Worm (Caenorhabditis elegans) whole organism, L3 larva: Measurements from ENCODE around the gene M03A1.8.
A peak's percentile ranks its signal among the peaks of the same experiment; 100 is the strongest.

Experiments
- R02D3.7 ChIP-seq: fragments of 150-350 bp; optimal IDR thresholded peaks from 2 replicates; lab custom pipeline; 2014; ENCODE audit warnings: missing biosample characterization, missing genetic modification characterization
- ZK546.5 ChIP-seq: sonication (generic microtip); optimal IDR thresholded peaks from 2 replicates; lab custom pipeline; 2017; ENCODE audit warnings: missing biosample characterization, missing genetic modification characterization
- ama-1 ChIP-seq: fragments of 150-350 bp; optimal IDR thresholded peaks from 2 replicates; lab custom pipeline; 2018
- ceh-16 ChIP-seq: sonication (generic microtip); optimal IDR thresholded peaks from 2 replicates; lab custom pipeline; 2017; ENCODE audit warnings: missing biosample characterization, missing genetic modification characterization
- ceh-28 ChIP-seq: fragments of 150-350 bp; optimal IDR thresholded peaks from 2 replicates; lab custom pipeline; 2014; ENCODE audit warnings: missing biosample characterization, missing genetic modification reagents, missing genetic modification characterization
- ceh-82 ChIP-seq: fragments of 150-350 bp; optimal IDR thresholded peaks from 2 replicates; lab custom pipeline; 2014; ENCODE audit warnings: missing biosample characterization, missing genetic modification characterization
- elt-1 ChIP-seq: fragments of 150-350 bp; optimal IDR thresholded peaks from 2 replicates; lab custom pipeline; 2014; ENCODE audit warnings: missing biosample characterization, missing genetic modification characterization
- elt-2 ChIP-seq: sonication (generic microtip); optimal IDR thresholded peaks from 2 replicates; lab custom pipeline; 2016; ENCODE audit warnings: missing genetic modification reagents, mild to moderate bottlenecking, missing genetic modification characterization, missing compliant biosample characterization
- elt-3 ChIP-seq, 3 experiments: fragments of 150-350 bp in 1 of 3; sonication (generic microtip) in 2 of 3; optimal IDR thresholded peaks; 2 replicates in 2 of 3; 4 replicates in 1 of 3; lab custom pipeline; 2014 to 2017; ENCODE audit warnings: missing biosample characterization in 3 of 3, missing genetic modification characterization in 3 of 3
- eor-1 ChIP-seq, 2 experiments: fragments of 150-350 bp; optimal IDR thresholded peaks; 2 replicates each; lab custom pipeline; 2014 to 2018; ENCODE audit warnings: missing biosample characterization in 2 of 2, missing genetic modification characterization in 2 of 2
- fkh-10 ChIP-seq: sonication (generic microtip); optimal IDR thresholded peaks from 2 replicates; lab custom pipeline; 2017; ENCODE audit warnings: missing biosample characterization, missing genetic modification reagents, missing genetic modification characterization
- fkh-2 ChIP-seq: fragments of 150-350 bp; optimal IDR thresholded peaks from 2 replicates; lab custom pipeline; 2014; ENCODE audit warnings: missing biosample characterization, missing genetic modification reagents, missing genetic modification characterization
- fos-1 ChIP-seq: fragments of 150-350 bp; optimal IDR thresholded peaks from 2 replicates; lab custom pipeline; 2014; ENCODE audit warnings: missing biosample characterization, missing genetic modification characterization
- hmg-11 ChIP-seq: sonication (generic microtip); optimal IDR thresholded peaks from 2 replicates; lab custom pipeline; 2016; ENCODE audit warnings: missing genetic modification characterization, missing compliant biosample characterization
- jun-1 ChIP-seq: fragments of 150-350 bp; optimal IDR thresholded peaks from 2 replicates; lab custom pipeline; 2014; ENCODE audit warnings: missing biosample characterization, missing genetic modification reagents, missing genetic modification characterization
- lin-15B ChIP-seq: fragments of 150-350 bp; optimal IDR thresholded peaks from 2 replicates; lab custom pipeline; 2014; ENCODE audit warnings: missing biosample characterization, missing genetic modification characterization
- lsy-12 ChIP-seq: sonication (generic microtip); optimal IDR thresholded peaks from 2 replicates; lab custom pipeline; 2016; ENCODE audit warnings: mild to moderate bottlenecking, missing genetic modification characterization, missing compliant biosample characterization
- mdl-1 ChIP-seq: fragments of 150-350 bp; optimal IDR thresholded peaks from 2 replicates; lab custom pipeline; 2014; ENCODE audit warnings: missing biosample characterization, missing genetic modification characterization
- mml-1 ChIP-seq: fragments of 150-350 bp; sonication (generic microtip); optimal IDR thresholded peaks from 3 replicates; lab custom pipeline; 2014; ENCODE audit warnings: missing biosample characterization, missing genetic modification characterization
- nhr-11 ChIP-seq: fragments of 150-350 bp; optimal IDR thresholded peaks from 2 replicates; lab custom pipeline; 2014; ENCODE audit warnings: missing biosample characterization, missing genetic modification characterization
- nhr-23 ChIP-seq: fragments of 150-350 bp; optimal IDR thresholded peaks from 2 replicates; lab custom pipeline; 2014; ENCODE audit warnings: missing biosample characterization, missing genetic modification reagents, missing genetic modification characterization
- nhr-237 ChIP-seq: fragments of 150-350 bp; optimal IDR thresholded peaks from 2 replicates; lab custom pipeline; 2014; ENCODE audit warnings: missing biosample characterization, missing genetic modification characterization
- nhr-25 ChIP-seq: sonication (generic microtip); optimal IDR thresholded peaks from 2 replicates; lab custom pipeline; 2017; ENCODE audit warnings: missing biosample characterization, missing genetic modification characterization
- nhr-28 ChIP-seq: fragments of 150-350 bp; optimal IDR thresholded peaks from 2 replicates; lab custom pipeline; 2014; ENCODE audit warnings: missing biosample characterization, missing genetic modification characterization
- nhr-43 ChIP-seq: sonication (generic microtip); optimal IDR thresholded peaks from 2 replicates; lab custom pipeline; 2016; ENCODE audit warnings: mild to moderate bottlenecking, missing genetic modification characterization, missing compliant biosample characterization; ENCODE audit not compliant: poor library complexity, severe bottlenecking
- nhr-67 ChIP-seq: fragments of 150-350 bp; optimal IDR thresholded peaks from 2 replicates; lab custom pipeline; 2014; ENCODE audit warnings: missing biosample characterization, missing genetic modification characterization
- nhr-76 ChIP-seq: fragments of 150-350 bp; sonication (generic microtip); optimal IDR thresholded peaks from 5 replicates; lab custom pipeline; 2014; ENCODE audit warnings: missing biosample characterization, missing genetic modification characterization
- nhr-77 ChIP-seq: fragments of 150-350 bp; optimal IDR thresholded peaks from 2 replicates; lab custom pipeline; 2014; ENCODE audit warnings: missing biosample characterization, missing genetic modification characterization
- pha-4 ChIP-seq: fragments of 150-350 bp; optimal IDR thresholded peaks from 2 replicates; lab custom pipeline; 2014; ENCODE audit warnings: missing biosample characterization, missing genetic modification reagents, missing genetic modification characterization
- pqm-1 ChIP-seq: fragments of 150-350 bp; optimal IDR thresholded peaks from 2 replicates; lab custom pipeline; 2017; ENCODE audit warnings: missing biosample characterization, missing genetic modification characterization, inconsistent platforms
- sea-2 ChIP-seq: fragments of 150-350 bp; sonication (generic microtip); optimal IDR thresholded peaks from 4 replicates; lab custom pipeline; 2014; ENCODE audit warnings: missing biosample characterization, missing genetic modification reagents, missing genetic modification characterization
- skn-1 ChIP-seq: fragments of 150-350 bp; optimal IDR thresholded peaks from 2 replicates; lab custom pipeline; 2014; ENCODE audit warnings: missing biosample characterization, missing genetic modification characterization
- snpc-4 ChIP-seq: fragments of 150-350 bp; optimal IDR thresholded peaks from 2 replicates; lab custom pipeline; 2014; ENCODE audit warnings: missing biosample characterization, missing genetic modification characterization
- tbx-2 ChIP-seq: sonication (generic microtip); optimal IDR thresholded peaks from 2 replicates; lab custom pipeline; 2016; ENCODE audit warnings: mild to moderate bottlenecking, missing genetic modification characterization, missing compliant biosample characterization
- unc-39 ChIP-seq: sonication (generic microtip); optimal IDR thresholded peaks from 4 replicates; lab custom pipeline; 2017; ENCODE audit warnings: missing biosample characterization, missing genetic modification characterization
- unc-62 ChIP-seq: fragments of 150-350 bp; sonication (generic microtip); optimal IDR thresholded peaks from 4 replicates; lab custom pipeline; 2014; ENCODE audit warnings: missing biosample characterization, missing genetic modification reagents, missing genetic modification characterization
- zag-1 ChIP-seq: fragments of 150-350 bp; optimal IDR thresholded peaks from 2 replicates; lab custom pipeline; 2014; ENCODE audit warnings: missing biosample characterization, missing genetic modification characterization
- ztf-11 ChIP-seq: fragments of 150-350 bp; optimal IDR thresholded peaks from 2 replicates; lab custom pipeline; 2014; ENCODE audit warnings: missing biosample characterization, missing genetic modification characterization
- ztf-4 ChIP-seq: fragments of 150-350 bp; optimal IDR thresholded peaks from 2 replicates; lab custom pipeline; 2014; ENCODE audit warnings: missing biosample characterization, missing genetic modification characterization

M03A1.8 gene

DNA sequence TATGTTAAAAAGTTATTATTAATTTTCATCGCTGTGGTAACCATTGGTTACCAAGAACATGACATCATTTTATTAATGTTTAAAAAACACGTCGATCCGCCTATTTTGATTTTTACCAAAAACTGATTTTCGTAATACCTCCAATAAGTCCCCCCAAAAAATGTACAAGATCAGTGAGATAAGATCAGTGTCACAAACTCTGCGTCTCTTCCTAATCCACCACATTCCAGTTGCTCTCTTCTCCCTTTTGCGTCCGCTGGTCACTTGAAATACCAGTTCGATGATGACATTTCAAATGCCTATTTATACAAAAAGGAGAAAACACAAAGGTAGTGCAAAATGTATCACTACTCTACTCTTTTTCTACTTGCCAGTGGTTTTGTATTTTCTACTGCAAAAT lies at the start of gene M03A1.8:
Gene M03A1.8, plus strand, starts transcription at position 269 of the 400 bp plus-strand sequence.
- TF ChIP-seq ceh-82 (tag; lab: Kevin White, UChicago) (no peak), ztf-11 (no peak), elt-1 (tag; lab: Kevin White, UChicago) (peak; percentile 1), ZK546.5 (tag; lab: Kevin White, UChicago) (no peak), tbx-2 (tag; lab: Kevin White, UChicago) (no peak), sea-2 (GFP tag; lab: Kevin White, UChicago) (no peak), skn-1 (tag; lab: Kevin White, UChicago) (no peak), eor-1 (tag; optimal IDR thresholded peaks at IDR 0.05; lab: Kevin White, UChicago) (no peak), nhr-28 (tag; lab: Kevin White, UChicago) (no peak), nhr-11 (tag; lab: Kevin White, UChicago) (no peak), unc-39 (tag; lab: Kevin White, UChicago) (no peak), nhr-23 (tag; lab: Kevin White, UChicago) (peak; percentile 34), unc-62 (GFP tag; lab: Kevin White, UChicago) (no peak), fos-1 (tag; lab: Kevin White, UChicago) (no peak), nhr-43 (tag; lab: Kevin White, UChicago) (peak; percentile 1), nhr-76 (tag; lab: Kevin White, UChicago) (no peak), fkh-2 (tag; lab: Kevin White, UChicago) (no peak), pqm-1 (tag; lab: Kevin White, UChicago) (no peak), lsy-12 (tag; lab: Kevin White, UChicago) (peak; percentile 40), jun-1 (no peak), ama-1 (lab: Kevin White, UChicago) (no peak), elt-3 (tag; optimal IDR thresholded peaks at IDR 0.05; lab: Kevin White, UChicago) (no peak), nhr-25 (tag; lab: Kevin White, UChicago) (no peak), snpc-4 (tag; lab: Kevin White, UChicago) (no peak), nhr-77 (no peak), mml-1 (tag; lab: Kevin White, UChicago) (no peak), lin-15B (tag; lab: Kevin White, UChicago) (no peak), pha-4 (tag; lab: Kevin White, UChicago) (no peak), hmg-11 (tag; lab: Kevin White, UChicago) (no peak), R02D3.7 (tag; lab: Kevin White, UChicago) (no peak)

DNA sequence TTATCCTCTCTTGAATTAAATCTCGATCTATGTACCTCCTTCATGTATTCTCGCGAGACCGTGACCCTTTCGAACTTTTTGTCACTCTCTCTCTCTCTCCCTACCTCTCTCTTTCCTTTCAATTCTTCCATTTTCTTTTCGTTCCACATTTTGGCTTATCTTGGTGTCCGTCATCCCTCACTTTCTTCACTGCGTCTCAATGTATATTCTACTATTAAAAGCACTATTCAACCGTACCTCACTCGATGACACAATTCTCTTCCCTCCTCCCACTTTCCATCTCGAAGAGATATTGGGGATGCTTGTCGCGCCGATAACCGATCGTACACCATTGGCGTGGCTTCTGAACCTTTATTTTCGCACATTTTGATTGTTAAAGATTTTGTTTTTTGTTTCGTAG lies 49.5 kb upstream of the M03A1.8 start:
- TF ChIP-seq nhr-67 (no peak), nhr-237 (tag; lab: Kevin White, UChicago) (no peak), nhr-77 (no peak), nhr-23 (tag; lab: Kevin White, UChicago) (peak; percentile 7)

DNA sequence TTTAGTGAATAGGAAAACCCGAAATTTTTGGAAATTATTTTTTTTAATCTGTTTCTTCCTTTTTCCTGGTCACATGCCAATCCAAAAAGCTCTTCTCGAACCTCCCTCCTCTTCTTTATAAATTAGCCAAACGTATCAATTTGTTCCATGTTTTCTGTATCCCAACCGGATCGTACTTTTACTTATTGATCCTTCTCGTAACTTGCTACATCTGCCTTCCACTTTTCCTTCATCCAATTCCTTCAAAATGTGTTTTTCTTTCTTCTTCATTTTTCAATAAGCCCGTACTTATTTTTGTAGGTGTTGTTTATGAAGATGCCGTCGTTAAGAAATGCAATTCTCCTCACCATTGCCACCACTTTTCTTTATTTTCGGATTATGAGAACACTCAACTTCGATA lies 48.2 kb upstream of the M03A1.8 start, which contains the start of gene cyp-23A1:
Gene cyp-23A1, plus strand, starts transcription at position 301 of the 400 bp plus-strand sequence.
- TF ChIP-seq R02D3.7 (tag; lab: Kevin White, UChicago) = no peak
- TF ChIP-seq pqm-1 (tag; lab: Kevin White, UChicago) = no peak
- no peak for TF ChIP-seq zag-1
- no peak for TF ChIP-seq fkh-10 (GFP tag; lab: Kevin White, UChicago)
- no peak for TF ChIP-seq ztf-4 (tag; lab: Kevin White, UChicago)
- no peak for TF ChIP-seq nhr-11 (tag; lab: Kevin White, UChicago)
- no peak for TF ChIP-seq lsy-12 (tag; lab: Kevin White, UChicago)
- no peak for TF ChIP-seq unc-39 (tag; lab: Kevin White, UChicago)
- no peak for TF ChIP-seq skn-1 (tag; lab: Kevin White, UChicago)
- TF ChIP-seq ceh-16 (tag; lab: Kevin White, UChicago) = no peak
- no peak for TF ChIP-seq elt-2 (tag; lab: Kevin White, UChicago)
- TF ChIP-seq ceh-28 (tag; lab: Kevin White, UChicago) = no peak
- no peak for TF ChIP-seq ztf-11
- no peak for TF ChIP-seq mdl-1 (tag; lab: Kevin White, UChicago)
- TF ChIP-seq nhr-43 (tag; lab: Kevin White, UChicago) = no peak
- no peak for TF ChIP-seq nhr-28 (tag; lab: Kevin White, UChicago)
- TF ChIP-seq lin-15B (tag; lab: Kevin White, UChicago) = no peak
